Worm (Caenorhabditis elegans): ENCODE measurements around the gene F42C5.9.

Gene F42C5.9

DNA sequence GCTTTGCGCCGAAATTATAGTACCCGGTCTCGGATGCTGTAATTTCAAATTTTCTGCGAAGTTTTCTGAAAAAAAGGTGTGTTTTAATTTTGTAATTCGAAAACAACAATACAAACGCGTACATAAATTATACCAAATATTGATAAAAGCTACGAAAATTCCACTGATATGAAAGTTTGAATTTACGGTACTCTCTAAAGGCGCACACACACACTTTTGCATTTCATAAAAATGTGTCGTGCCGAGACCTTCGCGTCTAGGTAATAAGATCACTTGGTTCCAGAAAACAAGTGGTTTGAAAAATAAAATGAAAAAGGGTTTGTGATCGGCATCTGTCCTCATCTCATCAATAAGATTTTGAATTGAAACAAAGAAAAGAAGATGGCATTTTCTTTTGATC lies 6.1 kb downstream of the F42C5.9 start:
- TF ChIP-seq T22C8.4 (GFP tag; IDR thresholded peaks at IDR 0.05) (no peak), ref-1 (GFP tag; conservative IDR thresholded peaks at IDR 0.05) (no peak), tab-1 (GFP tag; IDR thresholded peaks at IDR 0.05) (no peak), ztf-23 (GFP tag; IDR thresholded peaks at IDR 0.05) (no peak), flt-1 (GFP tag; IDR thresholded peaks at IDR 0.05) (no peak), med-1 (GFP tag; optimal IDR thresholded peaks at IDR 0.05; ENCODE audit: insufficient read depth) (no peak), cog-1 (tag; optimal IDR thresholded peaks at IDR 0.05) (no peak), klf-2 (GFP tag; conservative IDR thresholded peaks at IDR 0.05) (no peak), ztf-29 (GFP tag; IDR thresholded peaks at IDR 0.05) (no peak)

DNA sequence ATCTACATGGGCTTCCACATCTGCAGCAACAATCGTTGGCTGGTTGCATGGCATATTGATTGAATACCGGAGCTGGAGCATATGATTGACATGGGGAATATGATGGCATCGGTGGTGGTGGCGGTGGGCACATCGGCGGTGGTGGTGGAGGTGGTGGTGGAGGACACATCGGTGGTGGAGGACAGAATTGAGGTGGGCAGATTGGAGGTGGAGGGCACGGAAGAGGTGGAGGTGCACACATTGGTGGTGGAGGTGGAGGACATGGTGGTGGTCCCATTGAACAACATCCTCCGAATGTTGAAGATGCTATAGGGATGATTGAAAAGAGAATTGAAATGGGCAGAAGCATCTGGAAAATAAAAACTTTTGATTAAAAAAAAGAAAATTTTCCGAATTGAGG lies 6.5 kb downstream of the F42C5.9 start, which contains the start of gene grl-4:
Gene grl-4, minus strand, starts transcription at position 351 of the 400 bp plus-strand sequence.
- TF ChIP-seq T22C8.4 (GFP tag; IDR thresholded peaks at IDR 0.05), result no peak
- no peak for TF ChIP-seq tab-1 (GFP tag; IDR thresholded peaks at IDR 0.05)
- no peak for TF ChIP-seq ztf-23 (GFP tag; IDR thresholded peaks at IDR 0.05)
- no peak for TF ChIP-seq ztf-29 (GFP tag; IDR thresholded peaks at IDR 0.05)
- TF ChIP-seq ref-1 (GFP tag; conservative IDR thresholded peaks at IDR 0.05), result no peak
- TF ChIP-seq flt-1 (GFP tag; IDR thresholded peaks at IDR 0.05), result no peak
- no peak for TF ChIP-seq klf-2 (GFP tag; conservative IDR thresholded peaks at IDR 0.05)
- no peak for TF ChIP-seq med-1 (GFP tag; optimal IDR thresholded peaks at IDR 0.05; ENCODE audit: insufficient read depth)
- TF ChIP-seq cog-1 (tag; optimal IDR thresholded peaks at IDR 0.05), result no peak

DNA sequence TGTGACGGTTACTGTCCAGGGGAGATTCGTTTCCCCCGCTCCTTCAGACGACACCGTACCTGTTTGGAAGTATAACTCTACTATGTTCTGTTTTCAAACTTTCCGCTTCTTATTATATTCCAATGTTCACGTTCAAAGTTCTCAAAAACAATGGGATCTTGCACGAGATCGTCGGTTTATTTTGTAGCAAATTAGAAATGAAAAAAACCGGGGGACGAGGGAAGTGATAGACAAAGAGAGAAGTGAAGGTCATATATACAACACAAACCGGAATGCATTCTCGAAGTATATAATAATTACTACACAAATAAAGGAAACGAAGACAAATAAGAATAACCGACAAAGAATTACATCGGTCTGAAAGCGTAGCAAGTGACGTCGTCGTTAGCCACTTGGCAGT lies 7.2 kb downstream of the F42C5.9 start:
- TF ChIP-seq flt-1 (GFP tag; IDR thresholded peaks at IDR 0.05) (no peak), ref-1 (GFP tag; conservative IDR thresholded peaks at IDR 0.05) (no peak), klf-2 (GFP tag; conservative IDR thresholded peaks at IDR 0.05) (no peak), cog-1 (tag; optimal IDR thresholded peaks at IDR 0.05) (no peak), T22C8.4 (GFP tag; IDR thresholded peaks at IDR 0.05) (no peak), tab-1 (GFP tag; IDR thresholded peaks at IDR 0.05) (no peak), ztf-23 (GFP tag; IDR thresholded peaks at IDR 0.05) (no peak), ztf-29 (GFP tag; IDR thresholded peaks at IDR 0.05) (no peak), med-1 (GFP tag; optimal IDR thresholded peaks at IDR 0.05; ENCODE audit: insufficient read depth) (no peak)

DNA sequence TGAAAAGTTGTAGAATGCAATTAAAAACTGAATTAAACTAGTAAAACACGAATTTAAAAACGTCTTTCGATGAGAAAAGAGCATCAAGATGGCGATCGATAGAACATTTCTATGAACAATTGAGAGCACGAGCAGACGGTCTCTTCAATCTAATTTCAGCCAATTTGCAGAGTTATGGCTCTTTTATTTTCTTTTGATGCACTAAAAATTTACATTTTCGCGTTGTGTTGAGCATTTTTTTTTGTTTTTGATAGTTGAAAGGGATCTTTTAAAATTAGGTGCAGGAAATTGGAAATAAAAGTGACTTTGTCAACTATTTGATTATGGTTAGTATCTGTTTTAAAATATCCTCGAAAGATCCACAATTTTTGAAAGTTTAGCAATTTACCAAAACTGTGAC lies 7.9 kb downstream of the F42C5.9 start, which contains the start of gene F42C5.6:
Gene F42C5.6, minus strand, starts transcription at position 101 of the 400 bp plus-strand sequence.
- TF ChIP-seq med-1 (GFP tag; optimal IDR thresholded peaks at IDR 0.05; ENCODE audit: insufficient read depth) (no peak), ztf-23 (GFP tag; IDR thresholded peaks at IDR 0.05) (no peak), cog-1 (tag; optimal IDR thresholded peaks at IDR 0.05) (no peak), flt-1 (GFP tag; IDR thresholded peaks at IDR 0.05) (no peak), ref-1 (GFP tag; conservative IDR thresholded peaks at IDR 0.05) (no peak), ztf-29 (GFP tag; IDR thresholded peaks at IDR 0.05) (no peak), tab-1 (GFP tag; IDR thresholded peaks at IDR 0.05) (no peak), klf-2 (GFP tag; conservative IDR thresholded peaks at IDR 0.05) (no peak), T22C8.4 (GFP tag; IDR thresholded peaks at IDR 0.05) (no peak)

DNA sequence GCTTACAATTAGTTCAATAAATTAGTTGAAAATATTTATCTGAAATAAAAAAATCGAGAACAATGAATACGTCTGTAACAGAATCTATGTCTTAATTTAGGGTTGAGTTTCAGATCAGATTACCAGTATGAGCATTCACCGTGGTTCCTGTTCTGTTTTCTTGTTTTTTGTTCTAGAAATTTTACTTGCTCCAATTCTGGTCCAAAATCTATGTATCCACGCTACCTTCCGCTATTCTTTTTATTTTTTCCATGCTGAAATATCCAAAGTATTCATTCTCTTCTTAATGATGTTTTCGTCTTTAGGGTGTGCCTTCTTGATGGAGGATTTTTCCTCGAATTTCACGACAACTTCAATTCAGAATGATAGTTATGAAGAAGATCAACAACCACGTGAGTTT lies 11.6 kb downstream of the F42C5.9 start, which contains the start of gene npr-27:
Gene npr-27, plus strand, starts transcription at position 301 of the 400 bp plus-strand sequence.
- TF ChIP-seq ztf-23 (GFP tag; IDR thresholded peaks at IDR 0.05) (no peak), ztf-29 (GFP tag; IDR thresholded peaks at IDR 0.05) (no peak), cog-1 (tag; optimal IDR thresholded peaks at IDR 0.05) (no peak), med-1 (GFP tag; optimal IDR thresholded peaks at IDR 0.05; ENCODE audit: insufficient read depth) (no peak), ref-1 (GFP tag; conservative IDR thresholded peaks at IDR 0.05) (no peak), tab-1 (GFP tag; IDR thresholded peaks at IDR 0.05) (no peak), klf-2 (GFP tag; conservative IDR thresholded peaks at IDR 0.05) (no peak), T22C8.4 (GFP tag; IDR thresholded peaks at IDR 0.05) (no peak), flt-1 (GFP tag; IDR thresholded peaks at IDR 0.05) (no peak)

DNA sequence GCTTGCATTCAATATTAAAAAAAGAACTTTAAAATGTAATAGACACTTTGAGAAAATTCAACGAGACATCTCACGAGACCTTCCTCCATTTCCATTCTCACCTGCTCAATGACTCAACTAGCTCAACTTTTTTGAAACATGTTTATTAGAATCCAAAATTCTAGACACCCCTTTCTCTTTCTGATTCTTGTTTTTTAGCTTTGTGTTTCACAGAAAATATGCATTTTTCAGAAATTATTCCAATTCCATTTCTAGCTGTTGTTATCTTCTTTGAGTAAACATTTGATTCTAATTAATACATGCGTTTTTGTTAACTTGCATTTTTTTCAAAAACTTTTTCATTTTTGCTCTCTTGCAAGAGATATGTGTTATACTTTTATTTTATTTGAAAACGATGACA lies 15.4 kb downstream of the F42C5.9 start:
- no peak for TF ChIP-seq cog-1 (tag; optimal IDR thresholded peaks at IDR 0.05)
- no peak for TF ChIP-seq klf-2 (GFP tag; conservative IDR thresholded peaks at IDR 0.05)

DNA sequence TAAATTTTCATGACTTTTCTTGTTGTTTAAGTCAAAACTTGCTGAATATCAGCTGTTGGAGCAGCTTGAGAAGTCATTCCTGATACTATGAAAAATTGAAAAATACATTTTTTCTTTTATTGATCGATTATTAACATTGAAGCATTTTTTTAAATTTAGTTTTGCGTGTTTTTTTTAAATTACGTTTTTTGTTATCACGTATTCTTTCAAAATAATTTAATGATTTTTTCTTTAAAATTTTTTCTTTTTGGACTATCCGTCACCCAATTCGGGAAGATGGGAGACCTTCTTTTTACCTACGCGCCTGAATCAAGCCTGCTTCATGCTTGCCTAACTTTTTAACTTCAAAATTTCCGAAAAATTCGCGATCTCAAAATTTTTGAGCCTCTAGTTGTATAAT lies 22.8 kb downstream of the F42C5.9 start, which contains the start of gene F42C5.5:
Gene F42C5.5, minus strand, starts transcription at position 101 of the 400 bp plus-strand sequence.
- TF ChIP-seq tab-1 (GFP tag; IDR thresholded peaks at IDR 0.05), result no peak
- TF ChIP-seq ref-1 (GFP tag; conservative IDR thresholded peaks at IDR 0.05), result no peak
- no peak for TF ChIP-seq klf-2 (GFP tag; conservative IDR thresholded peaks at IDR 0.05)
- TF ChIP-seq ztf-29 (GFP tag; IDR thresholded peaks at IDR 0.05), result no peak
- TF ChIP-seq cog-1 (tag; optimal IDR thresholded peaks at IDR 0.05), result no peak
- no peak for TF ChIP-seq T22C8.4 (GFP tag; IDR thresholded peaks at IDR 0.05)

DNA sequence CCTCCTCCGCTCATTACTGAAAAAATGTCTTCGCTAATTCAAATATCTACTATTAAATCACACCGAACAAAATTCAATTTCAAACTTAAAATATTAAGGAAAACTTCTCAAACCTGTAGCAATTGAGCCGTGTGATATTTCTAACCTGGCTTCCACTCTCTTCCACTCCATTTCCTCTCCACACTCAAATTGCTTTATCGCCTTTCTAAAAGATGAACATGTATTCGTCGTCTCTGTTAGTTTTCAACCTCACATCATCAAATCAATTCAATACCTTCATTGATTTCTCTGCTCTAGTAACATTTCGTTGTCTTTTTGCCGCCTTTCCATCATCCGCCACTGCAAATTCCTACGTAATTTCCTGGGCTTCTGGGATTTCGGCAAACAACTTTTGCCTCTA lies 24.9 kb downstream of the F42C5.9 start, which contains the start of gene F42C5.4:
Gene F42C5.4, minus strand, starts transcription at position 171 of the 400 bp plus-strand sequence.
- TF ChIP-seq tab-1 (GFP tag; IDR thresholded peaks at IDR 0.05) (no peak), klf-2 (GFP tag; conservative IDR thresholded peaks at IDR 0.05) (no peak), T22C8.4 (GFP tag; IDR thresholded peaks at IDR 0.05) (no peak), med-1 (GFP tag; optimal IDR thresholded peaks at IDR 0.05; ENCODE audit: insufficient read depth) (no peak), ztf-29 (GFP tag; IDR thresholded peaks at IDR 0.05) (no peak), cog-1 (tag; optimal IDR thresholded peaks at IDR 0.05) (no peak), flt-1 (GFP tag; IDR thresholded peaks at IDR 0.05) (no peak), ref-1 (GFP tag; conservative IDR thresholded peaks at IDR 0.05) (no peak), ztf-23 (GFP tag; IDR thresholded peaks at IDR 0.05) (no peak)

DNA sequence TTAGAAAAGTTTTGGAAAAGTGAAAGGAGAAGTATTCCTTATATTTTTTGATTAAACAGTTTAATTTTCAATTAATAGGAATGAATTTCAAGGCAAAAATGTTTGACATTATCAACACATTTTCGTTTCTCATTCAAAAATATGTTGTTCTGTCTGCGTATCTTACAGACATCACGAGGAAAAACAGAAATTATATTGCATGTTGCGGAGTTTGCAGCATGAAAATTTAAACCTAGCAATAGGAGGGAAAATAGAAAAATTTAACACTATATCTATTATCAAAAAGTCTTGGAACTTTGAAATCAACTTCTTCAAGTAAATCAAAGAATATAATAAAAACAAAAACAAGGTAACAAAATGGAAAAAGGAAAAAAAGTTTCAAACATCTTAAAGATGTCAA lies 25.8 kb downstream of the F42C5.9 start:
- TF ChIP-seq med-1 (GFP tag; optimal IDR thresholded peaks at IDR 0.05; ENCODE audit: insufficient read depth), result no peak
- no peak for TF ChIP-seq klf-2 (GFP tag; conservative IDR thresholded peaks at IDR 0.05)
- TF ChIP-seq ztf-23 (GFP tag; IDR thresholded peaks at IDR 0.05), result no peak
- TF ChIP-seq cog-1 (tag; optimal IDR thresholded peaks at IDR 0.05), result no peak
- TF ChIP-seq flt-1 (GFP tag; IDR thresholded peaks at IDR 0.05), result no peak
- TF ChIP-seq tab-1 (GFP tag; IDR thresholded peaks at IDR 0.05), result no peak
- no peak for TF ChIP-seq T22C8.4 (GFP tag; IDR thresholded peaks at IDR 0.05)
- TF ChIP-seq ref-1 (GFP tag; conservative IDR thresholded peaks at IDR 0.05), result no peak
- no peak for TF ChIP-seq ztf-29 (GFP tag; IDR thresholded peaks at IDR 0.05)

DNA sequence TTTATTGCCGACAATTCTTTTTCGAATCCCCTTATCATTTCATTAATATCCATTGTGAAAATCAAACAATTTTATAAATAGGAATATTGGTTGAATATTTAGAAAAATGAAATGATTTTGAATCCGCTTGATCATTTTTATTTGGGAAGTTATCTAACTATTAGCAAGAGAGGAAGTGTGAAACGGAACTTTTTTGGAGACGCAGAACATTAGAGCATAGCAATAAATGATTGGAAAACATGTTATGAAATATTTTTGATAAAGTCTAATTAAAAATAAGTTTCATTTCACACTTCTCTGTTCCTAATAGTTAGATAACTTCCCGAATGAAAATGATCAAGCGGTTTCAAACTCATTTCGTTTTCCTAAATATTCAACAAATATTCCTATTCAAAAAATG lies 29.4 kb downstream of the F42C5.9 start, which contains the start of gene F42C5.3:
Gene F42C5.3, minus strand, starts transcription at position 101 of the 400 bp plus-strand sequence.
- TF ChIP-seq klf-2 (GFP tag; conservative IDR thresholded peaks at IDR 0.05) (no peak), ztf-29 (GFP tag; IDR thresholded peaks at IDR 0.05) (no peak), tab-1 (GFP tag; IDR thresholded peaks at IDR 0.05) (no peak), T22C8.4 (GFP tag; IDR thresholded peaks at IDR 0.05) (no peak), flt-1 (GFP tag; IDR thresholded peaks at IDR 0.05) (no peak), ztf-23 (GFP tag; IDR thresholded peaks at IDR 0.05) (no peak), cog-1 (tag; optimal IDR thresholded peaks at IDR 0.05) (no peak), ref-1 (GFP tag; conservative IDR thresholded peaks at IDR 0.05) (no peak), med-1 (GFP tag; optimal IDR thresholded peaks at IDR 0.05; ENCODE audit: insufficient read depth) (no peak)

Measured in whole organism, midembryonic.